Fruit fly (Drosophila melanogaster) whole organism, embryonic: ENCODE data around the gene NimB5.

Source experiments
- Bgb ChIP-seq: fragments of 200-800 bp; sonication (Bioruptor generic); IDR thresholded peaks from 2 replicates; pipeline ENCODE4 v1.3.6; 2022; ENCODE audit warnings: missing biosample characterization, missing genetic modification characterization; ENCODE audit not compliant: partially characterized antibody
- CG10274 ChIP-seq: fragments of 200-800 bp; sonication (Bioruptor generic); optimal IDR thresholded peaks from 3 replicates; lab custom pipeline; 2017; ENCODE audit warnings: missing biosample characterization, mild to moderate bottlenecking, missing genetic modification characterization
- CG10321 ChIP-seq: fragments of 200-800 bp; sonication (Bioruptor generic); IDR thresholded peaks from 2 replicates; pipeline ENCODE4 v1.3.6; 2022; ENCODE audit warnings: missing biosample characterization, missing genetic modification characterization
- CG13287 ChIP-seq: fragments of 200-800 bp; sonication (Bioruptor generic); IDR thresholded peaks from 2 replicates; pipeline ENCODE4 v1.3.6; 2022; ENCODE audit warnings: missing biosample characterization, missing genetic modification characterization; ENCODE audit not compliant: partially characterized antibody
- CG13894 ChIP-seq: fragments of 200-800 bp; sonication (Bioruptor generic); optimal IDR thresholded peaks from 3 replicates; lab custom pipeline; 2018; ENCODE audit warnings: missing biosample characterization, mild to moderate bottlenecking, missing genetic modification characterization, moderate library complexity
- CG14441 ChIP-seq: fragments of 200-800 bp; sonication (Bioruptor generic); IDR thresholded peaks from 2 replicates; pipeline ENCODE4 v1.3.6; 2022; ENCODE audit warnings: missing biosample characterization, missing genetic modification characterization
- CG1603 ChIP-seq: fragments of 200-800 bp; sonication (Bioruptor generic); optimal IDR thresholded peaks from 2 replicates; lab custom pipeline; 2019; ENCODE audit warnings: missing biosample characterization, mild to moderate bottlenecking, missing genetic modification characterization, moderate library complexity
- CG16813 ChIP-seq: fragments of 200-800 bp; sonication (Bioruptor generic); IDR thresholded peaks from 3 replicates; pipeline ENCODE4 v1.3.6; 2022; ENCODE audit warnings: missing biosample characterization, missing genetic modification characterization; ENCODE audit not compliant: partially characterized antibody
- CG17612 ChIP-seq: fragments of 200-800 bp; sonication (Bioruptor generic); IDR thresholded peaks from 2 replicates; pipeline ENCODE4 v1.3.6; 2022; ENCODE audit warnings: missing biosample characterization, missing genetic modification characterization
- CG30020 ChIP-seq: fragments of 200-800 bp; optimal IDR thresholded peaks from 2 replicates; lab custom pipeline; 2019; ENCODE audit warnings: missing biosample characterization, mild to moderate bottlenecking, missing genetic modification characterization, moderate library complexity
- CG3163 ChIP-seq: fragments of 200-800 bp; sonication (Bioruptor generic); optimal IDR thresholded peaks from 3 replicates; lab custom pipeline; 2016; ENCODE audit warnings: missing biosample characterization, missing genetic modification characterization
- CG34224 ChIP-seq: fragments of 200-800 bp; sonication (Bioruptor generic); IDR thresholded peaks from 3 replicates; pipeline ENCODE4 v1.3.6; 2022; ENCODE audit warnings: missing biosample characterization, missing genetic modification characterization; ENCODE audit not compliant: partially characterized antibody
- CG34376 ChIP-seq: fragments of 200-800 bp; sonication (Bioruptor generic); optimal IDR thresholded peaks from 2 replicates; lab custom pipeline; 2018; ENCODE audit warnings: missing biosample characterization, mild to moderate bottlenecking, missing genetic modification characterization
- CG42726 ChIP-seq: fragments of 200-800 bp; sonication (Bioruptor generic); IDR thresholded peaks from 2 replicates; pipeline ENCODE4 v1.3.6; 2022; ENCODE audit warnings: missing biosample characterization, missing genetic modification characterization; ENCODE audit not compliant: partially characterized antibody
- CG4617 ChIP-seq: fragments of 200-800 bp; sonication (Bioruptor generic); optimal IDR thresholded peaks from 3 replicates; lab custom pipeline; 2016; ENCODE audit warnings: missing biosample characterization, missing genetic modification characterization, borderline replicate concordance
- CG4730 ChIP-seq: fragments of 200-800 bp; sonication (Bioruptor generic); IDR thresholded peaks from 2 replicates; pipeline ENCODE4 v1.3.6; 2022; ENCODE audit warnings: missing biosample characterization, missing genetic modification characterization
- CG6175 ChIP-seq: fragments of 200-800 bp; sonication (Bioruptor generic); IDR thresholded peaks from 3 replicates; pipeline ENCODE4 v1.3.6; 2022; ENCODE audit warnings: missing biosample characterization, missing genetic modification characterization
- CG6689 ChIP-seq: fragments of 200-800 bp; sonication (Bioruptor generic); IDR thresholded peaks from 2 replicates; pipeline ENCODE4 v1.3.6; 2022; ENCODE audit warnings: missing biosample characterization, missing genetic modification characterization
- CG6791 ChIP-seq: fragments of 200-800 bp; sonication (Bioruptor generic); IDR thresholded peaks from 3 replicates; pipeline ENCODE4 v1.3.6; 2022; ENCODE audit warnings: missing biosample characterization, missing genetic modification characterization; ENCODE audit not compliant: partially characterized antibody
- CG7372 ChIP-seq: fragments of 200-800 bp; sonication (Bioruptor generic); IDR thresholded peaks from 2 replicates; pipeline ENCODE4 v1.3.6; 2022; ENCODE audit warnings: missing biosample characterization, missing genetic modification characterization
- CG7987 ChIP-seq: fragments of 200-800 bp; sonication (Bioruptor generic); optimal IDR thresholded peaks from 2 replicates; lab custom pipeline; 2018; ENCODE audit warnings: missing biosample characterization, mild to moderate bottlenecking, missing genetic modification characterization, moderate library complexity
- CG8290 ChIP-seq, 3 experiments: fragments of 200-800 bp; sonication (Bioruptor generic); optimal IDR thresholded peaks; 2 replicates each; lab custom pipeline; 2016 to 2019; ENCODE audit warnings: missing biosample characterization in 3 of 3, missing genetic modification characterization in 3 of 3, mild to moderate bottlenecking in 2 of 3, moderate library complexity in 1 of 3
- CkIIα-i1 ChIP-seq: fragments of 200-800 bp; sonication (Bioruptor generic); IDR thresholded peaks from 2 replicates; pipeline ENCODE4 v1.3.6; 2022; ENCODE audit warnings: missing biosample characterization, missing genetic modification characterization
- ERR ChIP-seq: fragments of 200-800 bp; sonication (Bioruptor generic); optimal IDR thresholded peaks from 2 replicates; lab custom pipeline; 2016; ENCODE audit warnings: missing biosample characterization, missing genetic modification characterization
- HLH54F ChIP-seq: fragments of 200-800 bp; sonication (Bioruptor generic); optimal IDR thresholded peaks from 3 replicates; lab custom pipeline; 2016; ENCODE audit warnings: missing biosample characterization, missing genetic modification characterization
- Lpt ChIP-seq: fragments of >200 bp; optimal IDR thresholded peaks from 2 replicates; lab custom pipeline; 2018; ENCODE audit warnings: missing biosample characterization, missing genetic modification characterization
- Med ChIP-seq: fragments of 200-800 bp; sonication (Bioruptor generic); peaks from one replicate; lab custom pipeline; 2016; ENCODE audit warnings: missing biosample characterization, missing genetic modification characterization, mild to moderate bottlenecking, inconsistent platforms, moderate library complexity
- Nf-YB ChIP-seq: fragments of 200-800 bp; sonication (Bioruptor generic); optimal IDR thresholded peaks from 3 replicates; lab custom pipeline; 2019; ENCODE audit warnings: missing biosample characterization, mild to moderate bottlenecking, missing genetic modification characterization, moderate library complexity
- Scr ChIP-seq: fragments of 200-800 bp; sonication (Bioruptor generic); IDR thresholded peaks from 2 replicates; pipeline ENCODE4 v1.3.6; 2022; ENCODE audit warnings: missing biosample characterization, missing genetic modification characterization; ENCODE audit not compliant: partially characterized antibody
- Side ChIP-seq: fragments of 200-800 bp; sonication (Bioruptor generic); optimal IDR thresholded peaks from 2 replicates; lab custom pipeline; 2016; ENCODE audit warnings: missing biosample characterization, missing genetic modification characterization
- YL-1 ChIP-seq: fragments of 200-800 bp; sonication (Bioruptor generic); optimal IDR thresholded peaks from 3 replicates; lab custom pipeline; 2017; ENCODE audit warnings: missing biosample characterization, mild to moderate bottlenecking, missing genetic modification characterization
- amos ChIP-seq: fragments of 200-800 bp; sonication (Bioruptor generic); IDR thresholded peaks from 2 replicates; pipeline ENCODE4 v1.3.6; 2022; ENCODE audit warnings: missing biosample characterization, missing genetic modification characterization; ENCODE audit not compliant: partially characterized antibody
- chinmo ChIP-seq: fragments of 200-800 bp; sonication (Bioruptor generic); IDR thresholded peaks from 4 replicates; pipeline ENCODE4 v1.3.6; 2022; ENCODE audit warnings: missing biosample characterization, missing genetic modification characterization; ENCODE audit not compliant: partially characterized antibody
- chm ChIP-seq: fragments of 200-800 bp; sonication (Bioruptor generic); IDR thresholded peaks from 2 replicates; pipeline ENCODE4 v1.3.6; 2022; ENCODE audit warnings: missing biosample characterization, missing genetic modification characterization
- crol ChIP-seq: fragments of 200-800 bp; sonication (Bioruptor generic); IDR thresholded peaks from 2 replicates; pipeline ENCODE4 v1.3.6; 2022; ENCODE audit warnings: missing biosample characterization, missing genetic modification characterization
- da ChIP-seq: fragments of 200-800 bp; sonication (Bioruptor generic); optimal IDR thresholded peaks from 2 replicates; lab custom pipeline; 2016; ENCODE audit warnings: missing biosample characterization, missing genetic modification characterization
- dati ChIP-seq: fragments of 200-800 bp; sonication (Bioruptor generic); IDR thresholded peaks from 2 replicates; pipeline ENCODE4 v1.3.6; 2022; ENCODE audit warnings: missing biosample characterization, missing genetic modification characterization
- fd64A ChIP-seq: fragments of 200-800 bp; sonication (Bioruptor generic); optimal IDR thresholded peaks from 3 replicates; lab custom pipeline; 2018; ENCODE audit warnings: missing biosample characterization, mild to moderate bottlenecking, missing genetic modification characterization
- gcm ChIP-seq: fragments of 200-800 bp; sonication (Bioruptor generic); optimal IDR thresholded peaks from 2 replicates; lab custom pipeline; 2019; ENCODE audit warnings: missing biosample characterization, mild to moderate bottlenecking, missing genetic modification characterization, moderate library complexity
- hbn ChIP-seq: fragments of 200-800 bp; sonication (Bioruptor generic); IDR thresholded peaks from 2 replicates; pipeline ENCODE4 v1.3.6; 2022; ENCODE audit warnings: missing biosample characterization, missing genetic modification characterization; ENCODE audit not compliant: partially characterized antibody
- ken ChIP-seq: fragments of 200-800 bp; sonication (Bioruptor generic); IDR thresholded peaks from 3 replicates; pipeline ENCODE4 v1.3.6; 2022; ENCODE audit warnings: missing biosample characterization, missing genetic modification characterization
- mirr ChIP-seq: fragments of 200-800 bp; sonication (Bioruptor generic); optimal IDR thresholded peaks from 3 replicates; lab custom pipeline; 2018; ENCODE audit warnings: missing biosample characterization, mild to moderate bottlenecking, missing genetic modification characterization
- otp ChIP-seq: fragments of 200-800 bp; sonication (Bioruptor generic); IDR thresholded peaks from 3 replicates; pipeline ENCODE4, ENCODE4 v1.3.6; 2022; ENCODE audit warnings: missing biosample characterization, missing genetic modification characterization
- pb ChIP-seq: fragments of 200-800 bp; sonication (Bioruptor generic); optimal IDR thresholded peaks from 3 replicates; lab custom pipeline; 2016; ENCODE audit warnings: missing biosample characterization, missing genetic modification characterization
- pros ChIP-seq: fragments of 200-800 bp; sonication (Bioruptor generic); optimal IDR thresholded peaks from 3 replicates; lab custom pipeline; 2019; ENCODE audit warnings: missing biosample characterization, mild to moderate bottlenecking, missing genetic modification characterization, moderate library complexity
- sna ChIP-seq: fragments of 200-800 bp; sonication (Bioruptor generic); IDR thresholded peaks from 2 replicates; pipeline ENCODE4 v1.3.6; 2022; ENCODE audit warnings: missing biosample characterization, missing genetic modification characterization; ENCODE audit not compliant: partially characterized antibody
- tna ChIP-seq: fragments of 200-800 bp; sonication (Bioruptor generic); IDR thresholded peaks from 2 replicates; pipeline ENCODE4 v1.3.6; 2022; ENCODE audit warnings: missing biosample characterization, missing genetic modification characterization; ENCODE audit not compliant: partially characterized antibody
- unc-4 ChIP-seq: fragments of 200-800 bp; sonication (Bioruptor generic); IDR thresholded peaks from 2 replicates; pipeline ENCODE4 v1.3.6; 2022; ENCODE audit warnings: missing biosample characterization, missing genetic modification characterization; ENCODE audit not compliant: partially characterized antibody

Gene NimB5

dm6 chr2L:14021646-14022129 is 51.7 kb downstream of the NimB5 start (continued):
- TF ChIP-seq CG42726 = peak; percentile 49
- no peak for TF ChIP-seq CG17612 (GFP tag; lab: Robert Waterston, UW)
- TF ChIP-seq CG4617 (GFP tag; lab: Kevin White, UChicago) = no peak
- 0 out of 2 replicates have a peak, but pooled peaks have one; percentile 0 for TF ChIP-seq CG14441 (GFP tag; lab: Robert Waterston, UW)
- no peak for TF ChIP-seq CG10321 (GFP tag; lab: Robert Waterston, UW)
- TF ChIP-seq CG7372 = no peak
- peak; percentile 48 for TF ChIP-seq CG3163
- peak; percentile 79 for TF ChIP-seq CG34376
- peak; percentile 53 for TF ChIP-seq chm
- peak; percentile 64; the same call in 1 of the 2 replicates for TF ChIP-seq Bgb
- TF ChIP-seq Scr (GFP tag; lab: Robert Waterston, UW) = peak; percentile 13
- no peak for TF ChIP-seq gcm (GFP tag; lab: Kevin White, UChicago)
- peak; percentile 43 for TF ChIP-seq pb (GFP tag; lab: Kevin White, UChicago)
- 0 out of 3 replicates have a peak, but pooled peaks have one; percentile 23 for TF ChIP-seq CG16813 (GFP tag; lab: Robert Waterston, UW)
- TF ChIP-seq CG6689 (GFP tag; lab: Robert Waterston, UW) = no peak
- peak; percentile 99 for TF ChIP-seq CG6175 (GFP tag; lab: Robert Waterston, UW)
- peak; percentile 99 for TF ChIP-seq crol
- TF ChIP-seq CG1603 (tag; lab: Kevin White, UChicago) = peak; percentile 17
- TF ChIP-seq CG8290 (GFP tag; optimal IDR thresholded peaks at IDR 0.05; lab: Kevin White, UChicago) = no peak
- peak in 1 of 2 experiments; percentile 84 for TF ChIP-seq CG8290 (tag; optimal IDR thresholded peaks at IDR 0.05; lab: Kevin White, UChicago)
- TF ChIP-seq mirr = peak; percentile 98
- no peak for TF ChIP-seq Side (GFP tag; lab: Kevin White, UChicago)
- TF ChIP-seq Nf-YB (GFP tag; lab: Kevin White, UChicago) = no peak
- no peak for TF ChIP-seq CG30020 (tag; lab: Kevin White, UChicago)
- TF ChIP-seq tna (GFP tag; lab: Robert Waterston, UW) = peak; percentile 68
- TF ChIP-seq CG34224 (GFP tag; lab: Robert Waterston, UW) = peak; percentile 56; the same call in 2 of the 3 replicates
- TF ChIP-seq dati (GFP tag; lab: Robert Waterston, UW) = no peak
- TF ChIP-seq chinmo (GFP tag; lab: Robert Waterston, UW) = peak; percentile 100
- peak; percentile 27; the same call in 1 of the 2 replicates for TF ChIP-seq hbn (GFP tag; lab: Robert Waterston, UW)
- TF ChIP-seq YL-1 (GFP tag; lab: Kevin White, UChicago) = no peak
- TF ChIP-seq HLH54F (GFP tag; lab: Kevin White, UChicago) = no peak
- TF ChIP-seq Med = peak; percentile 84
- no peak for TF ChIP-seq CG4730
- TF ChIP-seq CG7987 = peak; percentile 63
- no peak for TF ChIP-seq Lpt (GFP tag; lab: Kevin White, UChicago)
- peak; percentile 58; the same call in 1 of the 3 replicates for TF ChIP-seq ken (GFP tag; lab: Robert Waterston, UW)
- peak; percentile 70 for TF ChIP-seq pros (GFP tag; lab: Kevin White, UChicago)
- peak; percentile 26 for TF ChIP-seq ERR (GFP tag; lab: Kevin White, UChicago)
- TF ChIP-seq CG6791 (GFP tag; lab: Robert Waterston, UW) = peak; percentile 91
- TF ChIP-seq CG13894 (tag; lab: Kevin White, UChicago) = peak; percentile 91
- TF ChIP-seq amos (GFP tag; lab: Robert Waterston, UW) = peak; percentile 38; the same call in 1 of the 2 replicates
- peak; percentile 64 for TF ChIP-seq CG13287 (GFP tag; lab: Robert Waterston, UW)
- no peak for TF ChIP-seq CkIIα-i1 (GFP tag; lab: Robert Waterston, UW)
- peak; percentile 68 for TF ChIP-seq sna
- TF ChIP-seq da = no peak
- TF ChIP-seq otp = no peak
- no peak for TF ChIP-seq CG10274 (GFP tag; lab: Kevin White, UChicago)
- peak; percentile 33 for TF ChIP-seq fd64A (GFP tag; lab: Kevin White, UChicago)
- TF ChIP-seq unc-4 (GFP tag; lab: Robert Waterston, UW) = no peak
